Worm (Caenorhabditis elegans): ENCODE data around the gene K11H12.8.

ce11 chrIV:673313-673712, 18.1 kb downstream of the K11H12.8 start, which contains the start of gene K11H12.3:
- TF ChIP-seq ets-7 (tag; optimal IDR thresholded peaks at IDR 0.05) (no peak), hnd-1 (tag; optimal IDR thresholded peaks at IDR 0.05) (no peak), tbx-11 (GFP tag; IDR thresholded peaks at IDR 0.05) (no peak), flt-1 (GFP tag; IDR thresholded peaks at IDR 0.05) (no peak), ama-1 (optimal IDR thresholded peaks at IDR 0.05) (no peak), scrt-1 (GFP tag; IDR thresholded peaks at IDR 0.05) (no peak), ceh-13 (GFP tag; optimal IDR thresholded peaks at IDR 0.05) (no peak), tra-4 (tag; optimal IDR thresholded peaks at IDR 0.05) (no peak), pes-1 (GFP tag; IDR thresholded peaks at IDR 0.05) (no peak)
